Worm (Caenorhabditis elegans): Measurements from ENCODE around the gene C03F11.4.

DNA sequence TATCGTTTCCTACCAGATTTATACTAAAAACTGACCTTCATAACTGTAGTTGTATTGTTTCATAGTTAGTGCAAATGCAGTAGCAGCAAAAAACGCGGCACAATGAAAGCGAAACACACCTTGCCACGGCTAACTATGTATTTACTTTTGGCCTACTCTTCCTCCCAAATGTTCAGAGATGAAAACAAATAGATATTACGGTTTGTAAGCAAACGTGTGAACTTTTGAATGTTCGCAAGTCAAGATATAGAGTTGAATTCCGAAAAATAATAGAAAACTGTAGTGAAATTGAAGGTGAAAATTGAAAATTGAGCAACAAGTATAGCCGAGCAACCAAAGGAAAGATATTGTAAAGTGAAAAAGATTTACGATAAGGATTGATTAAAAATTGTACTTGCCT, 42.0 kb downstream of the C03F11.4 start, which contains the start of gene chtl-1:
- TF ChIP-seq C38D4.7 (GFP tag; optimal IDR thresholded peaks at IDR 0.05) (no peak), gmeb-2 (tag; optimal IDR thresholded peaks at IDR 0.05) (no peak), pat-9 (tag; optimal IDR thresholded peaks at IDR 0.05) (no peak), nhr-11 (tag; optimal IDR thresholded peaks at IDR 0.05) (no peak), hlh-30 (tag; optimal IDR thresholded peaks at IDR 0.05; ENCODE audit: insufficient read depth) (no peak), ceh-18 (tag; optimal IDR thresholded peaks at IDR 0.05) (no peak)
